Worm (Caenorhabditis elegans): ENCODE results near the gene C39B10.1.

DNA sequence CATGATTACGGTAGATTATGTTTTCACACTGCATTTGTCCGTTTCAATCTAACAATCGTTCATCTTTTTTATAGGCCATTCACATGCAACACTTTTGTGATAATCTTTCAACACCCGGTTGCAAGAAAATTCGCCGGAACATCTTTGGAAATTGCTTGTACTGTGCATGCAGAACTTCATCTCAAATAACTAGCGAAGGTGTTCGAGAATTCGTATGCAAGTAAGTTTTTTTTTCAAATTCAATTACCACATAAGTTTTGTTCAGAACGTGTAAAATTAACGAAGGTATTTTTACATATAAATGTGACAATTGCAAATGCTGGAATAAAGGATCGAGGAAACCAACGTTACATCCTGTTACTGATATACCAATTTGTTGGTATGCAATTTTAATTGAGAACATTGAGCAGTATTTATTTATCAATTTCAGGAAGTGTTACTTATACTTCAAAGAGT, 21.9 kb upstream of the C39B10.1 start, which contains the start of gene C33D3.3:
- TF ChIP-seq ztf-4 (tag; optimal IDR thresholded peaks at IDR 0.05) (no peak), lin-11 (tag; optimal IDR thresholded peaks at IDR 0.05) (no peak), lin-13 (GFP tag; optimal IDR thresholded peaks at IDR 0.05) (no peak), elt-1 (tag; optimal IDR thresholded peaks at IDR 0.05) (no peak), unc-62 (GFP tag; optimal IDR thresholded peaks at IDR 0.05) (no peak), ZK546.5 (tag; optimal IDR thresholded peaks at IDR 0.05) (no peak), blmp-1 (tag; optimal IDR thresholded peaks at IDR 0.05; ENCODE audit: insufficient read depth) (no peak), nhr-77 (tag; optimal IDR thresholded peaks at IDR 0.05) (no peak), nhr-237 (tag; optimal IDR thresholded peaks at IDR 0.05) (no peak), nhr-23 (tag; optimal IDR thresholded peaks at IDR 0.05) (no peak), nhr-6 (tag; optimal IDR thresholded peaks at IDR 0.05) (no peak)

All from whole organism, L2 larva.